Fruit fly (Drosophila melanogaster): Measurements from ENCODE around the gene Ras64B.
A peak's percentile ranks its signal among the peaks of the same experiment; 100 is the strongest.

Gene Ras64B

DNA sequence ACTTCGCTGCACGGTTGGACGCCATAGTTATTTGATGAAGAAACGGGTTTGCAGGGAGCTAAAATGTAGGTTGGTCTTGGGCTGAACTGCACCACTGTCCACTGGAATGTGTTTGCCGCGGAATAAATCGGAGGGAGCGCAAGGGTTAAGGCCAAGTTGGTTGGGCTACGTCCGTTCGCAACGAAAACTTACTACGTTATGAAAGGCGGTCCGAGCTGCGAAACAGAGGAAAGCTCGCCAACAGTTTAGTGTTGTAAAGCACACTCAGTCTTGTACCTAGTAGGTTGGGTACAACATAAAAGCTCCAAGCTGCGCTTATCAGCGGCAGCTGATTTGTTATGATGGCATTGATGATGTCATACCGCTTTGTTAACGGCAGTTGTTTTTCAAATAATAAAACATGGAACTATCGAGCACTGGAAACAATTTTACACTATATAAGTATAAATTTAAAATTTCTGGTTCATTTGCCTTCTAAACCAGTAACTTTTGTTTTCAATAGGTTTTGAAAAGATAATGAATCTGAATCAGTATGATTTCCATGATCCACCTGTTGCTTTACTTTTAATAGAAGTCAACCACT, 16.6 kb upstream of the Ras64B start, which contains the start of gene Chd64:
Gene Chd64 (minus strand): TSS at position 204 of the 583 bp plus-strand sequence.
- TF ChIP-seq pad (GFP tag; optimal IDR thresholded peaks at IDR 0.05) (peak; percentile 59), CG33017 (tag; optimal IDR thresholded peaks at IDR 0.05) (peak; percentile 78), kay (GFP tag; ENCODE audit: borderline replicate concordance) (peak; percentile 96), CG11617 (GFP tag; optimal IDR thresholded peaks at IDR 0.05) (peak; percentile 25), Crg-1 (GFP tag; optimal IDR thresholded peaks at IDR 0.05) (peak; percentile 75), CG1620 (GFP tag; optimal IDR thresholded peaks at IDR 0.05) (peak; percentile 45), Hr96 (GFP tag; optimal IDR thresholded peaks at IDR 0.05) (peak; percentile 72), cnc (optimal IDR thresholded peaks at IDR 0.05) (no peak), CG5204 (GFP tag; optimal IDR thresholded peaks at IDR 0.05) (no peak), ovo (GFP tag; optimal IDR thresholded peaks at IDR 0.05) (peak; percentile 55), toe (GFP tag; optimal IDR thresholded peaks at IDR 0.05) (no peak), bab1 (GFP tag; optimal IDR thresholded peaks at IDR 0.05) (peak; percentile 80), tj (GFP tag; optimal IDR thresholded peaks at IDR 0.05) (peak; percentile 56), cic (GFP tag; optimal IDR thresholded peaks at IDR 0.05) (peak; percentile 90), CG14711 (tag; optimal IDR thresholded peaks at IDR 0.05) (peak; percentile 55), CG12768 (GFP tag; optimal IDR thresholded peaks at IDR 0.05) (peak; percentile 84), CG7101 (tag; optimal IDR thresholded peaks at IDR 0.05) (peak; percentile 83), CG7045 (GFP tag; optimal IDR thresholded peaks at IDR 0.05) (peak; percentile 53), Clk (GFP tag; optimal IDR thresholded peaks at IDR 0.05) (peak; percentile 1), Mnt (GFP tag; optimal IDR thresholded peaks at IDR 0.05) (peak; percentile 68)

DNA sequence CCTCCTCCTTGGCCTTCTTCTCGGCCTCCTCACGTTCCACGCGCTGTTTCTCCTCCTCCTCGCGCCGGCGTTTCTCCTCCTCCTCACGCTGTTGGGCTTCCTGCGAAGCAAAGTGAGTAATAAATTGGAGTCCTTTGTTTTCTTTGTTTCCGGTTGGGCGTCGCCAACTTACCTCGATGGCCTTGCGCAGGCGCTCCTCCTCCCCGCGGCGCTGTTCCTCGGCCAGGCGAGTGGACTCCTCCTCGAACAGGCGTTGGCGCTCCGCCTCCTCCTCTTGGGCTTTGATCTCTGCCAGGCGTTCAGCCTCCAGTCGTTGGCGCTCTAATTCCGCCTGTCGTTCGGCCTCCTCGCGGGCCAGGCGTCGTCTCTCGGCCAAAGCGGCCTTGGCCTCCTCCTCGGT, 13.2 kb upstream of the Ras64B start:
- TF ChIP-seq cic (GFP tag; optimal IDR thresholded peaks at IDR 0.05) (no peak), tj (GFP tag; optimal IDR thresholded peaks at IDR 0.05) (no peak), pad (GFP tag; optimal IDR thresholded peaks at IDR 0.05) (no peak), Mnt (GFP tag; optimal IDR thresholded peaks at IDR 0.05) (no peak), CG11617 (GFP tag; optimal IDR thresholded peaks at IDR 0.05) (no peak), cnc (optimal IDR thresholded peaks at IDR 0.05) (no peak), kay (GFP tag; ENCODE audit: borderline replicate concordance) (no peak), CG1620 (GFP tag; optimal IDR thresholded peaks at IDR 0.05) (no peak)

DNA sequence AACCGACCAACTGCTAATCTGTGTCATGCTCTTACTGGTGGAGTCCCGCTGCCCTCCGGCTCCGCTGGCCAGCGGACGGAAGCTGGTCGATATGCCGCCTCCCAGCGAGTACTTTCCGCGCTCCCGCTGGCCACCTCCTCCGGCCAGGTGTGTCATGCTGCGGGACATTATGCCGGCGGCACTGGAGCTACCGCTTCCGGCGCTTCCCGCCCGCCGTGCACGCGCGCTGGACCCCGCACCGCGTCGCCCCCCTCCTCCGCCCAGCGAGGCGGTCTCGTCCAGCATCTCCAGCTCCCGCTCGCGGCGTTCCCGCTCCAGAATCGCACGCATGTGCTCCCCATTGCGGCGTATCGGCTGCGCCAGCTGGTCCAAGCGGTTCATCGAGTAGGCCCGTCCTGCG, 10.3 kb upstream of the Ras64B start:
- TF ChIP-seq kay (GFP tag; ENCODE audit: borderline replicate concordance) (no peak), cic (GFP tag; optimal IDR thresholded peaks at IDR 0.05) (no peak), pad (GFP tag; optimal IDR thresholded peaks at IDR 0.05) (no peak), CG14711 (tag; optimal IDR thresholded peaks at IDR 0.05) (no peak), tj (GFP tag; optimal IDR thresholded peaks at IDR 0.05) (no peak), Mnt (GFP tag; optimal IDR thresholded peaks at IDR 0.05) (no peak), Hr96 (GFP tag; optimal IDR thresholded peaks at IDR 0.05) (no peak), CG11617 (GFP tag; optimal IDR thresholded peaks at IDR 0.05) (no peak), CG5204 (GFP tag; optimal IDR thresholded peaks at IDR 0.05) (no peak), toe (GFP tag; optimal IDR thresholded peaks at IDR 0.05) (no peak), ovo (GFP tag; optimal IDR thresholded peaks at IDR 0.05) (no peak), bab1 (GFP tag; optimal IDR thresholded peaks at IDR 0.05) (no peak)

DNA sequence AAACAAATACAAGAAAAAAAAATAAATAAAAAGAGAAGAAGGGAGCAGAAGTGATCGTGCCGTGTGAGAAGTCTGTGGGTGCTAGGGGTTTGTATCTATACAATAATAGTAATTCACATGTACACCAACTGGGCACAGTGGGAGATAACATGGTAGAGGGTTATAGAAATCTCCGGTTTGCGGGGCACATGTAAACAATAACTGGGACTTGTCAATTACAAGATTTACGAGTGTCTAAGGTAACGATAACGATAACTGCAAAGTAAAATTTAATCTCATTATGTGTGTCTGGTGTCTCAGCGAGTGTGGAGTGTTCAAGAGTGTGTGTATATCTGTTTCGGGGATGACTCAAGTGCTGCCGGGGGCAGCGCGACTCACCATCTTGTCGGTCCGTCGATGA, 8.1 kb upstream of the Ras64B start:
- TF ChIP-seq Mnt (GFP tag; optimal IDR thresholded peaks at IDR 0.05) (peak; percentile 54), bab1 (GFP tag; optimal IDR thresholded peaks at IDR 0.05) (no peak), cic (GFP tag; optimal IDR thresholded peaks at IDR 0.05) (peak; percentile 88)

DNA sequence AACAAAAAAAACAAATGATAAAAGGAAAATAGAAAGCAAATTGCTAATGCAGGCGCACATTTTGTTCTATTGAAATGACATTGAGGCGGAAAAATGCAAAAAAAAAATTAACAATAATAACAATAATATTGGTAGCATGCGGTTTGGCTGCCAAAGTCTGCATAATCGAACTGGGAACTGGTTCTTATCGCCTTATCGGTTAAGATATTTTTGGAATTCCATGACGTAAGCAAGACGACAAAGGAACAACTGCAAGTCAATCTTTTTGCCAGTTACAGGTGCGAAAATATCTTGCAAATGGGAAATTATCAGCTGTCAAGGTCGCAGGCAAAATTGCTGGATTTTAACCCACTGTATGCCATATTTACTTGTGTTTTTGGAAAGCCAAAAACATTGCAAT, 6.3 kb upstream of the Ras64B start:
- TF ChIP-seq cnc (optimal IDR thresholded peaks at IDR 0.05), result no peak
- no peak for TF ChIP-seq cic (GFP tag; optimal IDR thresholded peaks at IDR 0.05)
- no peak for TF ChIP-seq Mnt (GFP tag; optimal IDR thresholded peaks at IDR 0.05)
- TF ChIP-seq CG12768 (GFP tag; optimal IDR thresholded peaks at IDR 0.05), result peak; percentile 22
- no peak for TF ChIP-seq CG11617 (GFP tag; optimal IDR thresholded peaks at IDR 0.05)
- no peak for TF ChIP-seq CG33017 (tag; optimal IDR thresholded peaks at IDR 0.05)
- no peak for TF ChIP-seq toe (GFP tag; optimal IDR thresholded peaks at IDR 0.05)

DNA sequence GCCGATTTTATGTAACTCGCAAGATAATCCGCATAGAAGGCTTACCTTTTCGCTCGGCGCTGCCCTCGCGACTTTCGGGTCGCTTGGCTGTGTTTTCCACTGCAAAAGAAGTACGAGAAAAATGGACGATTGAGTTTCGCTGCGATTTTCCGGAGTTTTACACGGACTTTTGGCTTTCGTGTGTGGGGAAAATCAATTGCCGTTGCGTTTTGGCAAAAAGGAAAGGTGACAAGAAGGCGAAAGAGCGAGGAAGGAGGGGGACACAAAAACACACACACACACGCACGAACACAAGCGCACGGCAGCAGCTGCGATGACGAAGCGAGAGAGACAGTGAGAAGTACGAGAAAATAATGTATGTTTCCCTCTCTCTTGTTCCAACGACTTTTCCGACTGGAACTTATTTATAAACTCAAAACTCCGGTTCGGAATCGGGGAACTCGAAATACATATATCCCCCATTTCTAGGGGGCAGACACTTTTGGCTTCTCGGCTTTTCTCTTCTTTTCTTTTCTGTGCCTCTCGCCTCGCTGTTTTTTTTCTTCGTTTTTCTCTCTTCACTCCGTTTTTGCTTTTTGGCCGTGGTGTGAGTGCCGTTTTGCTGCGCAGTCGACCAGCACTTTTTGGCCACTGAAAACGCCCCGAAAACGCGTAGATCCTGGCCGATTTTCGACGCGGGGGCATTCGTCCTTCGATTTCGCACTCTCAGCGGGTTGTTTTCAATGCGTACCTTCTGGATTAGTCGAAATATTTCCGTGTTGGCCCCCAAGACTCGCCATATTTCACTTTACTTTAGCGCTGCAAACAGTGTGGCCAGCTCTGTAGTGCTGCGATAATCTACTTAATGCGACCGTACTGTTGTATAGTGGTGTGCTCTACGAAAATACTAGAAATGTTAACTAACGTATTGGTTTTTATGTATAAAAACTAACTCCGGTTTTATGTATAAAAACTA, 4.9 kb upstream of the Ras64B start, which contains the start of gene ens:
Gene ens (minus strand): TSS at position 827 of the 955 bp plus-strand sequence.
- TF ChIP-seq bab1 (GFP tag; optimal IDR thresholded peaks at IDR 0.05) (peak; percentile 61), toe (GFP tag; optimal IDR thresholded peaks at IDR 0.05) (no peak), CG7101 (tag; optimal IDR thresholded peaks at IDR 0.05) (peak; percentile 17), kay (GFP tag; ENCODE audit: borderline replicate concordance) (no peak), CG5204 (GFP tag; optimal IDR thresholded peaks at IDR 0.05) (no peak), CG14711 (tag; optimal IDR thresholded peaks at IDR 0.05) (no peak), CG12768 (GFP tag; optimal IDR thresholded peaks at IDR 0.05) (no peak), Mnt (GFP tag; optimal IDR thresholded peaks at IDR 0.05) (no peak), pad (GFP tag; optimal IDR thresholded peaks at IDR 0.05) (peak; percentile 68), cic (GFP tag; optimal IDR thresholded peaks at IDR 0.05) (peak; percentile 18), tj (GFP tag; optimal IDR thresholded peaks at IDR 0.05) (peak; percentile 15), CG7045 (GFP tag; optimal IDR thresholded peaks at IDR 0.05) (no peak)

All from whole organism, adult.